Worm (Caenorhabditis elegans) whole organism, L4 larva: ENCODE measurements around the gene ain-1.
A peak's percentile ranks its signal among the peaks of the same experiment; 100 is the strongest.

ENCODE experiments used
- ama-1 ChIP-seq: fragments of 150-350 bp; optimal IDR thresholded peaks from 2 replicates; lab custom pipeline; 2014; ENCODE audit warnings: inconsistent platforms, mixed read lengths
- ceh-20 ChIP-seq: fragments of 200-800 bp; sonication (Bioruptor generic); IDR thresholded peaks from 2 replicates; pipeline ENCODE4 v1.3.6; 2022; ENCODE audit warnings: missing genetic modification reagents, missing genetic modification characterization, missing compliant biosample characterization
- dpl-1 ChIP-seq: fragments of 150-350 bp; optimal IDR thresholded peaks from 2 replicates; lab custom pipeline; 2014; ENCODE audit warnings: missing biosample characterization, missing genetic modification reagents, missing genetic modification characterization
- egl-27 ChIP-seq: sonication (generic microtip); optimal IDR thresholded peaks from 3 replicates; lab custom pipeline; 2017; ENCODE audit warnings: missing biosample characterization, missing genetic modification reagents, missing genetic modification characterization
- lin-13 ChIP-seq: fragments of 150-350 bp; optimal IDR thresholded peaks from 2 replicates; lab custom pipeline; 2014; ENCODE audit warnings: missing biosample characterization, missing genetic modification reagents, missing genetic modification characterization
- lin-39 ChIP-seq: fragments of 150-350 bp; optimal IDR thresholded peaks from 2 replicates; lab custom pipeline; 2014; ENCODE audit warnings: missing biosample characterization, missing genetic modification reagents, missing genetic modification characterization
- lsy-2 ChIP-seq, 2 experiments: fragments of 150-350 bp in 1 of 2; sonication (generic microtip) in 1 of 2; optimal IDR thresholded peaks; 2 replicates each; lab custom pipeline; 2014 to 2017; ENCODE audit warnings: missing biosample characterization in 2 of 2, missing genetic modification characterization in 2 of 2
- nhr-10 ChIP-seq: fragments of 150-350 bp; optimal IDR thresholded peaks from 2 replicates; lab custom pipeline; 2014; ENCODE audit warnings: missing biosample characterization, missing genetic modification characterization
- nhr-28 ChIP-seq: fragments of 150-350 bp; optimal IDR thresholded peaks from 2 replicates; lab custom pipeline; 2014; ENCODE audit warnings: missing biosample characterization, missing genetic modification characterization
- nhr-48 ChIP-seq: sonication (generic microtip); optimal IDR thresholded peaks from 2 replicates; lab custom pipeline; 2016; ENCODE audit warnings: mild to moderate bottlenecking, missing genetic modification characterization, missing compliant biosample characterization
- saeg-2 ChIP-seq: fragments of 200-800 bp; sonication (Bioruptor generic); IDR thresholded peaks from 2 replicates; pipeline ENCODE4 v1.3.6; 2022; ENCODE audit warnings: missing genetic modification reagents, missing genetic modification characterization, missing compliant biosample characterization
- set-16 ChIP-seq: fragments of 200-800 bp; sonication (Bioruptor generic); IDR thresholded peaks from 2 replicates; pipeline ENCODE4 v1.3.6; 2022; ENCODE audit warnings: missing genetic modification reagents, missing genetic modification characterization, missing compliant biosample characterization
- unc-62 ChIP-seq, 3 experiments: fragments of 150-350 bp in 1 of 3; sonication (generic microtip); optimal IDR thresholded peaks in 2 of 3; peaks in 1 of 3; 1 replicate in 1 of 3; 2 replicates in 2 of 3; lab custom pipeline; 2014 to 2017; ENCODE audit warnings: missing biosample characterization in 3 of 3, missing genetic modification characterization in 3 of 3, missing genetic modification reagents in 3 of 3, missing genotype in 1 of 3

DNA sequence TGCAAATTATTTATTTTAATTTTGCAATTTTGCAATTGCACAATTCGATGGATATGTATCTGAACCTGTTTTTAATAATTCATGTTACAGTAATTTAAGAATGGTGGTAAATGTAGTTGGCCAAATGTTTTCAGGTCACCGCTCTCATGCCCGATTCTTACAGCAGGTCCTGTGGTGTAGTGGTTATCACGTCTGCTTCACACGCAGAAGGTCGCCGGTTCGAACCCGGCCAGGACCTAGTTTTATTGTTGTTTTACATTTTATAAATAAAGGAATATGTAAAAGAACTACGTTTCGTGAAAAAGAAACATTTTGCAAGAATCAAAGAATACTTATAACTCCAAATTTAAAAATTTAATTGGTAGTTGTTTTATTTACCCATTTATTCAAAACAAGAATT is 23.0 kb upstream of the ain-1 start:
- TF ChIP-seq lin-39 (tag; lab: Kevin White, UChicago), result no peak
- TF ChIP-seq unc-62 (GFP tag; optimal IDR thresholded peaks at IDR 0.05 in 1 of 2; lab: Kevin White, UChicago), result no peak
- TF ChIP-seq unc-62 (tag; optimal IDR thresholded peaks at IDR 0.05; lab: Kevin White, UChicago), result no peak
- no peak for TF ChIP-seq dpl-1 (GFP tag; lab: Kevin White, UChicago)
- no peak for TF ChIP-seq ama-1 (lab: Kevin White, UChicago)
- no peak for TF ChIP-seq nhr-10 (tag; lab: Kevin White, UChicago)
- TF ChIP-seq egl-27 (tag; lab: Kevin White, UChicago), result no peak
- TF ChIP-seq saeg-2 (GFP tag; lab: Robert Waterston, UW), result no peak
- peak; percentile 20 for TF ChIP-seq lin-13 (GFP tag; lab: Kevin White, UChicago)
- no peak for TF ChIP-seq set-16
- TF ChIP-seq lsy-2 (tag; optimal IDR thresholded peaks at IDR 0.05; lab: Kevin White, UChicago), result no peak
- TF ChIP-seq ceh-20 (GFP tag; lab: Robert Waterston, UW), result 0 out of 2 replicates have a peak, but pooled peaks have one; percentile 16
- TF ChIP-seq nhr-28 (tag; lab: Kevin White, UChicago), result no peak
- no peak for TF ChIP-seq nhr-48 (tag; lab: Kevin White, UChicago)
